Worm (Caenorhabditis elegans): ENCODE measurements around the gene emb-8.

DNA sequence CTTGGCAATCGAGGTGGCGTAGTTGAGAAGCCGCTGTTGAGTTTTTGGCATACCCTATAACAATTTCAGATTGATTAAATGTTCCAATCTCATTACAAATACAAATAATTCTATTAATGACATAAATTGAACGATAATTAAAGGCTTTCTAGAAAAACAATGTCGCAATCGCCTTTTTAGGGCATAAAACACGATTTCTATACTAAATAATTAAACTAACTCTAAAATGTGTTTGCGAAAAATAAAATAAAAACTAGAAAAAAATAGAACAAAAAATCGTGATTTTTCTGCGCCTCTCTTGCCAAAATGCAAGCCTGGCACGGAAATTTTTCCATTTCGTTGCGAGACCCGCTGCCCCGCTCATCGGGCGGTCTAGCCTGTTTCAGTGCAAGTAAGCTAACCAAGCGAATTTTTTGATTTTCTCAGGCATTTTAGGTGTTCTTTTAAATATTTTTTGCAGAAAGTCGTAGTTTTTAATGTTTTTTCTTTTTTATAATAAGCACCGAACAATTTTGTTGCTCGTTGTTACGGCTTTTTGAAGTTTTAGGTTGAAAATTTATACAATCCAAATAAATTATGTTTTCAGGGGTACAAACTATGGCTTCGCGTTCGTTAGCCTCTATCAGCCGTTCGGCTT, 28.5 kb upstream of the emb-8 start, which contains the start of the genes C34E10.12, C34E10.10 and atp-2:
- TF ChIP-seq ama-1 (optimal IDR thresholded peaks at IDR 0.05) (peak; percentile 42), tbx-2 (tag; optimal IDR thresholded peaks at IDR 0.05) (peak; percentile 29), nhr-25 (tag; optimal IDR thresholded peaks at IDR 0.05) (peak; percentile 78), nhr-23 (tag; optimal IDR thresholded peaks at IDR 0.05) (peak; percentile 92), sea-2 (GFP tag; optimal IDR thresholded peaks at IDR 0.05) (no peak), nhr-76 (tag; optimal IDR thresholded peaks at IDR 0.05) (no peak), aly-2 (tag; optimal IDR thresholded peaks at IDR 0.05) (no peak), egl-27 (tag; optimal IDR thresholded peaks at IDR 0.05) (no peak)

Data from whole organism, L3 larva.